Fruit fly (Drosophila melanogaster): ENCODE data around the gene Taf12.

The Taf12 gene

dm6 chr3R:11689900-11690299 is 10.4 kb upstream of the Taf12 start, which contains the start of gene CG6908:
Gene CG6908 (minus strand): TSS chr3R:11690051.
- TF ChIP-seq HLH106 (tag; optimal IDR thresholded peaks at IDR 0.05) (no peak), psq (GFP tag; optimal IDR thresholded peaks at IDR 0.05) (no peak), jim (GFP tag; optimal IDR thresholded peaks at IDR 0.05) (no peak), Dif (GFP tag; optimal IDR thresholded peaks at IDR 0.05; ENCODE audit: partially characterized antibody) (peak; percentile 68), Vsx2 (GFP tag; optimal IDR thresholded peaks at IDR 0.05; ENCODE audit: partially characterized antibody) (peak; percentile 78), brk (GFP tag; optimal IDR thresholded peaks at IDR 0.05) (peak; percentile 39), Hr83 (GFP tag; optimal IDR thresholded peaks at IDR 0.05; ENCODE audit: poor library complexity, severe bottlenecking) (no peak), sage (GFP tag; optimal IDR thresholded peaks at IDR 0.05) (no peak), Myc (optimal IDR thresholded peaks at IDR 0.05) (no peak), CrebA (GFP tag; optimal IDR thresholded peaks at IDR 0.05; ENCODE audit: borderline replicate concordance) (no peak), rgr (GFP tag; optimal IDR thresholded peaks at IDR 0.05) (no peak), Rel (GFP tag; optimal IDR thresholded peaks at IDR 0.05) (peak; percentile 57), Rel (tag; optimal IDR thresholded peaks at IDR 0.05) (no peak), dmrt93B (GFP tag; optimal IDR thresholded peaks at IDR 0.05) (no peak), h (GFP tag; optimal IDR thresholded peaks at IDR 0.05) (peak; percentile 7), Hnf4 (GFP tag; optimal IDR thresholded peaks at IDR 0.05) (peak; percentile 61), N (GFP tag; optimal IDR thresholded peaks at IDR 0.05) (no peak), Mio (GFP tag; optimal IDR thresholded peaks at IDR 0.05) (no peak), Abd-B (GFP tag; optimal IDR thresholded peaks at IDR 0.05) (no peak), woc (GFP tag; optimal IDR thresholded peaks at IDR 0.05) (no peak), foxo (GFP tag; optimal IDR thresholded peaks at IDR 0.05) (no peak), ey (GFP tag; optimal IDR thresholded peaks at IDR 0.05) (no peak)

dm6 chr3R:11688055-11688454 is 8.6 kb upstream of the Taf12 start, which contains the start of gene CG6834:
Gene CG6834 (minus strand): TSS chr3R:11688133.
- no peak for TF ChIP-seq dl (GFP tag; optimal IDR thresholded peaks at IDR 0.05; ENCODE audit: insufficient read depth in 1 of 2, partially characterized antibody in 2 of 2)
- TF ChIP-seq foxo (GFP tag; optimal IDR thresholded peaks at IDR 0.05) = no peak
- no peak for TF ChIP-seq brk (GFP tag; optimal IDR thresholded peaks at IDR 0.05)
- no peak for TF ChIP-seq dmrt93B (GFP tag; optimal IDR thresholded peaks at IDR 0.05)
- no peak for TF ChIP-seq psq (GFP tag; optimal IDR thresholded peaks at IDR 0.05)
- no peak for TF ChIP-seq Mio (GFP tag; optimal IDR thresholded peaks at IDR 0.05)
- TF ChIP-seq lola (GFP tag; optimal IDR thresholded peaks at IDR 0.05) = no peak
- no peak for TF ChIP-seq Hr78 (GFP tag; optimal IDR thresholded peaks at IDR 0.05)
- no peak for TF ChIP-seq sv (GFP tag; optimal IDR thresholded peaks at IDR 0.05)
- no peak for TF ChIP-seq fru (GFP tag; optimal IDR thresholded peaks at IDR 0.05)
- TF ChIP-seq Dif (GFP tag; optimal IDR thresholded peaks at IDR 0.05; ENCODE audit: partially characterized antibody) = no peak
- no peak for TF ChIP-seq ey (GFP tag; optimal IDR thresholded peaks at IDR 0.05)
- no peak for TF ChIP-seq dsf (GFP tag; optimal IDR thresholded peaks at IDR 0.05; ENCODE audit: borderline replicate concordance)
- TF ChIP-seq GATAd (GFP tag; optimal IDR thresholded peaks at IDR 0.05) = no peak
- no peak for TF ChIP-seq h (GFP tag; optimal IDR thresholded peaks at IDR 0.05)
- no peak for TF ChIP-seq Hr83 (GFP tag; optimal IDR thresholded peaks at IDR 0.05; ENCODE audit: poor library complexity, severe bottlenecking)
- no peak for TF ChIP-seq tai (GFP tag; optimal IDR thresholded peaks at IDR 0.05)
- no peak for TF ChIP-seq woc (GFP tag; optimal IDR thresholded peaks at IDR 0.05)
- TF ChIP-seq rgr (GFP tag; optimal IDR thresholded peaks at IDR 0.05) = no peak

dm6 chr3R:11684316-11684715 is 4.8 kb upstream of the Taf12 start, which contains the start of gene CG6830:
Gene CG6830 (minus strand): TSS chr3R:11684342.
- TF ChIP-seq Jra (GFP tag; optimal IDR thresholded peaks at IDR 0.05) (no peak), dl (GFP tag; optimal IDR thresholded peaks at IDR 0.05; ENCODE audit: insufficient read depth in 1 of 2, partially characterized antibody in 2 of 2) (no peak), Rel (GFP tag; optimal IDR thresholded peaks at IDR 0.05) (no peak), Rel (tag; optimal IDR thresholded peaks at IDR 0.05) (no peak), pan (optimal IDR thresholded peaks at IDR 0.05) (no peak), Vsx2 (GFP tag; optimal IDR thresholded peaks at IDR 0.05; ENCODE audit: partially characterized antibody) (no peak), jim (GFP tag; optimal IDR thresholded peaks at IDR 0.05) (no peak), usp (GFP tag; optimal IDR thresholded peaks at IDR 0.05) (no peak), dmrt93B (GFP tag; optimal IDR thresholded peaks at IDR 0.05) (no peak), tai (GFP tag; optimal IDR thresholded peaks at IDR 0.05) (no peak), Dfd (GFP tag; optimal IDR thresholded peaks at IDR 0.05) (no peak), Sp1 (GFP tag; optimal IDR thresholded peaks at IDR 0.05) (no peak), CG9705 (GFP tag; optimal IDR thresholded peaks at IDR 0.05) (no peak)

All from whole organism, wandering third instar larva.